Fruit fly (Drosophila melanogaster) whole organism, embryonic: ENCODE results near the gene Delta.

ENCODE experiments used
- Bdp1 ChIP-seq: fragments of 200-800 bp; sonication (Bioruptor generic); optimal IDR thresholded peaks from 3 replicates; lab custom pipeline; 2016; ENCODE audit warnings: missing biosample characterization, missing genetic modification characterization
- CG10267 ChIP-seq: fragments of 200-800 bp; sonication (Bioruptor generic); optimal IDR thresholded peaks from 2 replicates; lab custom pipeline; 2018; ENCODE audit warnings: missing biosample characterization, mild to moderate bottlenecking, missing genetic modification characterization, moderate library complexity
- CG10979 ChIP-seq: fragments of 200-800 bp; sonication (Bioruptor generic); optimal IDR thresholded peaks from 2 replicates; lab custom pipeline; 2018; ENCODE audit warnings: missing biosample characterization, mild to moderate bottlenecking, missing genetic modification characterization, moderate library complexity
- CG11504 ChIP-seq: fragments of 200-800 bp; sonication (Bioruptor generic); optimal IDR thresholded peaks from 3 replicates; lab custom pipeline; 2019; ENCODE audit warnings: missing biosample characterization, mild to moderate bottlenecking, missing genetic modification characterization, moderate library complexity
- CG13775 ChIP-seq: fragments of 200-800 bp; sonication (Bioruptor generic); optimal IDR thresholded peaks from 3 replicates; lab custom pipeline; 2017; ENCODE audit warnings: missing biosample characterization, mild to moderate bottlenecking, missing genetic modification characterization
- CG14667 ChIP-seq: fragments of 200-800 bp; sonication (Bioruptor generic); IDR thresholded peaks from 2 replicates; pipeline ENCODE4 v1.3.6; 2022; ENCODE audit warnings: missing biosample characterization, missing genetic modification characterization
- CG1529 ChIP-seq: fragments of 200-800 bp; sonication (Bioruptor generic); optimal IDR thresholded peaks from 3 replicates; lab custom pipeline; 2018; ENCODE audit warnings: missing biosample characterization, missing genetic modification characterization
- CG16815 ChIP-seq: fragments of 200-800 bp; sonication (Bioruptor generic); optimal IDR thresholded peaks from 3 replicates; lab custom pipeline; 2017; ENCODE audit warnings: missing biosample characterization, mild to moderate bottlenecking, missing genetic modification characterization
- CG17328 ChIP-seq: fragments of 200-800 bp; sonication (Bioruptor generic); IDR thresholded peaks from 2 replicates; pipeline ENCODE4 v1.3.6; 2022; ENCODE audit warnings: missing biosample characterization, missing genetic modification characterization
- CG17361 ChIP-seq: fragments of 200-800 bp; sonication (Bioruptor generic); IDR thresholded peaks from 3 replicates; pipeline ENCODE4 v1.3.6; 2022; ENCODE audit warnings: missing biosample characterization, missing genetic modification characterization
- CG17385 ChIP-seq: fragments of 200-800 bp; sonication (Bioruptor generic); optimal IDR thresholded peaks from 3 replicates; lab custom pipeline; 2018; ENCODE audit warnings: missing biosample characterization, mild to moderate bottlenecking, missing genetic modification characterization
- CG17829 ChIP-seq: fragments of 200-800 bp; optimal IDR thresholded peaks from 2 replicates; lab custom pipeline; 2019; ENCODE audit warnings: missing biosample characterization, mild to moderate bottlenecking, missing genetic modification characterization, moderate library complexity
- CG18262 ChIP-seq: fragments of 200-800 bp; optimal IDR thresholded peaks from 3 replicates; lab custom pipeline; 2019; ENCODE audit warnings: missing biosample characterization, mild to moderate bottlenecking, missing genetic modification characterization, moderate library complexity
- CG2202 ChIP-seq: fragments of 200-800 bp; sonication (Bioruptor generic); optimal IDR thresholded peaks from 2 replicates; lab custom pipeline; 2018; ENCODE audit warnings: missing biosample characterization, mild to moderate bottlenecking, missing genetic modification characterization
- CG2712 ChIP-seq: fragments of 200-800 bp; optimal IDR thresholded peaks from 3 replicates; lab custom pipeline; 2019; ENCODE audit warnings: missing biosample characterization, mild to moderate bottlenecking, missing genetic modification characterization, moderate library complexity
- CG31441 ChIP-seq: fragments of 200-800 bp; sonication (Bioruptor generic); IDR thresholded peaks from 2 replicates; pipeline ENCODE4 v1.3.6; 2022; ENCODE audit warnings: missing biosample characterization, missing genetic modification characterization
- CG32772 ChIP-seq: fragments of 200-800 bp; sonication (Bioruptor generic); IDR thresholded peaks from 2 replicates; pipeline ENCODE4 v1.3.6; 2022; ENCODE audit warnings: missing biosample characterization, missing genetic modification characterization
- CG3407 ChIP-seq: fragments of 200-800 bp; sonication (Bioruptor generic); optimal IDR thresholded peaks from 2 replicates; lab custom pipeline; 2018; ENCODE audit warnings: missing biosample characterization, mild to moderate bottlenecking, missing genetic modification characterization
- CG6254 ChIP-seq: fragments of 200-800 bp; sonication (Bioruptor generic); optimal IDR thresholded peaks from 3 replicates; lab custom pipeline; 2017; ENCODE audit warnings: mild to moderate bottlenecking, missing biosample characterization, missing genetic modification reagents, missing genetic modification characterization
- CG7839 ChIP-seq: fragments of 200-800 bp; sonication (Bioruptor generic); optimal IDR thresholded peaks from 3 replicates; lab custom pipeline; 2018; ENCODE audit warnings: missing biosample characterization, mild to moderate bottlenecking, missing genetic modification characterization, moderate library complexity
- CG8388 ChIP-seq: fragments of 200-800 bp; sonication (Bioruptor generic); optimal IDR thresholded peaks from 2 replicates; lab custom pipeline; 2019; ENCODE audit warnings: missing biosample characterization, mild to moderate bottlenecking, missing genetic modification characterization, moderate library complexity
- CG9727 ChIP-seq: fragments of 200-800 bp; sonication (Bioruptor generic); optimal IDR thresholded peaks from 3 replicates; lab custom pipeline; 2017; ENCODE audit warnings: missing biosample characterization, mild to moderate bottlenecking, missing genetic modification characterization
- Camta ChIP-seq: fragments of 200-800 bp; sonication (Bioruptor generic); optimal IDR thresholded peaks from 2 replicates; lab custom pipeline; 2016; ENCODE audit warnings: missing biosample characterization, missing genetic modification characterization
- D19A ChIP-seq: fragments of 200-800 bp; optimal IDR thresholded peaks from 3 replicates; lab custom pipeline; 2019; ENCODE audit warnings: missing biosample characterization, mild to moderate bottlenecking, missing genetic modification characterization, moderate library complexity
- Drgx ChIP-seq: fragments of 200-800 bp; sonication (Bioruptor generic); IDR thresholded peaks from 2 replicates; pipeline ENCODE4 v1.3.6; 2022; ENCODE audit warnings: missing biosample characterization, missing genetic modification characterization
- E2f1 ChIP-seq: fragments of 200-800 bp; sonication (Bioruptor generic); IDR thresholded peaks from 2 replicates; pipeline ENCODE4 v1.3.6; 2022; ENCODE audit warnings: missing biosample characterization, missing genetic modification characterization
- Fer1 ChIP-seq: fragments of 200-800 bp; sonication (Bioruptor generic); optimal IDR thresholded peaks from 2 replicates; lab custom pipeline; 2017; ENCODE audit warnings: missing biosample characterization, mild to moderate bottlenecking, missing genetic modification characterization
- Gsc ChIP-seq: fragments of 200-800 bp; sonication (Bioruptor generic); IDR thresholded peaks from 2 replicates; pipeline ENCODE4 v1.3.6; 2022; ENCODE audit warnings: missing biosample characterization, missing genetic modification characterization
- Max ChIP-seq: fragments of 200-800 bp; sonication (Bioruptor generic); optimal IDR thresholded peaks from 2 replicates; lab custom pipeline; 2016; ENCODE audit warnings: missing biosample characterization, mild to moderate bottlenecking, missing genetic modification characterization
- Med ChIP-seq: fragments of 200-800 bp; sonication (Bioruptor generic); peaks from one replicate; lab custom pipeline; 2016; ENCODE audit warnings: missing biosample characterization, missing genetic modification characterization, mild to moderate bottlenecking, inconsistent platforms, moderate library complexity
- NC2β ChIP-seq: fragments of 200-800 bp; sonication (Bioruptor generic); optimal IDR thresholded peaks from 2 replicates; lab custom pipeline; 2016; ENCODE audit warnings: missing biosample characterization, missing genetic modification characterization
- Sox102F ChIP-seq: fragments of 200-800 bp; sonication (Bioruptor generic); optimal IDR thresholded peaks from 2 replicates; lab custom pipeline; 2018; ENCODE audit warnings: missing biosample characterization, mild to moderate bottlenecking, missing genetic modification characterization, moderate library complexity
- Ssrp ChIP-seq: fragments of 200-800 bp; sonication (Bioruptor generic); optimal IDR thresholded peaks from 2 replicates; lab custom pipeline; 2018; ENCODE audit warnings: missing biosample characterization, mild to moderate bottlenecking, missing genetic modification characterization, moderate library complexity
- Usf ChIP-seq: fragments of 200-800 bp; sonication (Bioruptor generic); optimal IDR thresholded peaks from 2 replicates; lab custom pipeline; 2017; ENCODE audit warnings: missing genotype, missing biosample characterization, missing genetic modification characterization
- az2 ChIP-seq: fragments of 200-800 bp; sonication (Bioruptor generic); optimal IDR thresholded peaks from 3 replicates; lab custom pipeline; 2016; ENCODE audit warnings: missing biosample characterization, missing genetic modification characterization
- bbx ChIP-seq: fragments of 200-800 bp; sonication (Bioruptor generic); IDR thresholded peaks from 2 replicates; pipeline ENCODE4 v1.3.6; 2022; ENCODE audit warnings: missing biosample characterization, missing genetic modification characterization; ENCODE audit not compliant: partially characterized antibody
- bsh ChIP-seq, 2 experiments: fragments of 200-800 bp; sonication (Bioruptor generic); optimal IDR thresholded peaks; 2 replicates each; lab custom pipeline; 2017 to 2018; ENCODE audit warnings: mild to moderate bottlenecking in 2 of 2, missing biosample characterization in 2 of 2, missing genetic modification characterization in 2 of 2, moderate library complexity in 1 of 2
- croc ChIP-seq: fragments of 200-800 bp; sonication (Bioruptor generic); conservative IDR thresholded peaks from 3 replicates; pipeline ENCODE4 v1.3.6; 2022; ENCODE audit warnings: missing biosample characterization, missing genetic modification characterization
- dm ChIP-seq: fragments of 200-800 bp; sonication (Bioruptor generic); optimal IDR thresholded peaks from 3 replicates; lab custom pipeline; 2016; ENCODE audit warnings: missing biosample characterization, missing genetic modification characterization
- gem ChIP-seq: fragments of 200-800 bp; sonication (Bioruptor generic); optimal IDR thresholded peaks from 2 replicates; lab custom pipeline; 2019; ENCODE audit warnings: missing biosample characterization, mild to moderate bottlenecking, missing genetic modification characterization, moderate library complexity
- grau ChIP-seq: fragments of 200-800 bp; optimal IDR thresholded peaks from 3 replicates; lab custom pipeline; 2019; ENCODE audit warnings: missing biosample characterization, mild to moderate bottlenecking, missing genetic modification characterization, moderate library complexity
- gsb-n ChIP-seq: fragments of 200-800 bp; sonication (Bioruptor generic); optimal IDR thresholded peaks from 3 replicates; lab custom pipeline; 2018; ENCODE audit warnings: missing biosample characterization, mild to moderate bottlenecking, missing genetic modification characterization
- kni ChIP-seq: fragments of 200-800 bp; sonication (Bioruptor generic); optimal IDR thresholded peaks from 3 replicates; lab custom pipeline; 2017; ENCODE audit warnings: mild to moderate bottlenecking, missing biosample characterization, missing genetic modification reagents, missing genetic modification characterization
- lola ChIP-seq, 3 experiments: fragments of >200 bp in 2 of 3; fragments of 200-800 bp in 1 of 3; sonication (Bioruptor generic) in 1 of 3; optimal IDR thresholded peaks; 2 replicates each; lab custom pipeline; 2017 to 2019; ENCODE audit warnings: missing biosample characterization in 3 of 3, missing genetic modification characterization in 3 of 3, mild to moderate bottlenecking in 1 of 3, moderate library complexity in 1 of 3
- luna ChIP-seq: fragments of 200-800 bp; sonication (Bioruptor generic); optimal IDR thresholded peaks from 2 replicates; lab custom pipeline; 2016; ENCODE audit warnings: missing biosample characterization, missing genetic modification characterization
- nmo ChIP-seq: fragments of 200-800 bp; sonication (Bioruptor generic); optimal IDR thresholded peaks from 2 replicates; lab custom pipeline; 2018; ENCODE audit warnings: missing biosample characterization, mild to moderate bottlenecking, missing genetic modification characterization, moderate library complexity
- phol ChIP-seq: fragments of 200-800 bp; sonication (Bioruptor generic); optimal IDR thresholded peaks from 3 replicates; lab custom pipeline; 2018; ENCODE audit warnings: missing biosample characterization, mild to moderate bottlenecking, missing genetic modification characterization, moderate library complexity
- ranshi ChIP-seq: fragments of 200-800 bp; sonication (Bioruptor generic); IDR thresholded peaks from 2 replicates; pipeline ENCODE4 v1.3.6; 2022; ENCODE audit warnings: missing biosample characterization, missing genetic modification characterization
- sc ChIP-seq, 3 experiments: fragments of >200 bp in 2 of 3; fragments of 200-800 bp in 1 of 3; sonication (Bioruptor generic) in 1 of 3; optimal IDR thresholded peaks; 2 replicates in 2 of 3; 3 replicates in 1 of 3; lab custom pipeline; 2017; ENCODE audit warnings: mild to moderate bottlenecking in 1 of 3, missing biosample characterization in 1 of 3, missing genetic modification characterization in 1 of 3, missing genetic modification reagents in 1 of 3
- sens ChIP-seq: fragments of 200-800 bp; sonication (Bioruptor generic); peaks from one replicate; lab custom pipeline; 2016; ENCODE audit warnings: missing biosample characterization, missing genetic modification characterization

The Delta gene

dm6 chr3R:19274028-19274427 lies 52.0 kb downstream of the Delta start (continued):
- TF ChIP-seq dm (GFP tag; lab: Kevin White, UChicago) (no peak), Fer1 (GFP tag; lab: Kevin White, UChicago) (no peak), Drgx (GFP tag; lab: Robert Waterston, UW) (peak; percentile 67), CG9727 (GFP tag; lab: Kevin White, UChicago) (peak; percentile 50), CG14667 (GFP tag; lab: Robert Waterston, UW) (no peak), D19A (tag; lab: Kevin White, UChicago) (peak; percentile 40), CG3407 (GFP tag; lab: Kevin White, UChicago) (peak; percentile 7), Ssrp (tag; lab: Kevin White, UChicago) (peak; percentile 40), CG17328 (GFP tag; lab: Robert Waterston, UW) (peak; percentile 36; the same call in 1 of the 2 replicates), CG8388 (GFP tag; lab: Kevin White, UChicago) (peak; percentile 27), CG17361 (GFP tag; lab: Robert Waterston, UW) (peak; percentile 56; the same call in 2 of the 3 replicates), luna (GFP tag; lab: Kevin White, UChicago) (no peak), ranshi (GFP tag; lab: Robert Waterston, UW) (no peak), Max (GFP tag; lab: Kevin White, UChicago) (no peak), NC2β (GFP tag; lab: Kevin White, UChicago) (no peak), CG6254 (GFP tag; lab: Kevin White, UChicago) (peak; percentile 8), Bdp1 (no peak), gem (tag; lab: Kevin White, UChicago) (peak; percentile 57), CG10267 (tag; lab: Kevin White, UChicago) (peak; percentile 32), CG7839 (peak; percentile 37), CG17385 (GFP tag; lab: Kevin White, UChicago) (peak; percentile 24), CG18262 (tag; lab: Kevin White, UChicago) (peak; percentile 69), Gsc (GFP tag; lab: Robert Waterston, UW) (no peak), Usf (GFP tag; lab: Kevin White, UChicago) (no peak), CG11504 (tag; lab: Kevin White, UChicago) (peak; percentile 40), CG2202 (tag; lab: Kevin White, UChicago) (peak; percentile 27), CG10979 (tag; lab: Kevin White, UChicago) (peak; percentile 59), CG31441 (GFP tag; lab: Robert Waterston, UW) (peak; percentile 32; the same call in 1 of the 2 replicates), CG16815 (GFP tag; lab: Kevin White, UChicago) (peak; percentile 39), croc (GFP tag; lab: Robert Waterston, UW) (no peak), Sox102F (GFP tag; lab: Kevin White, UChicago) (peak; percentile 40), sc (optimal IDR thresholded peaks at IDR 0.05; lab: Kevin White, UChicago) (no peak), sc (GFP tag; optimal IDR thresholded peaks at IDR 0.05; lab: Kevin White, UChicago) (peak; percentile 15), CG17829 (tag; lab: Kevin White, UChicago) (peak; percentile 25), CG1529 (GFP tag; lab: Kevin White, UChicago) (peak; percentile 36), kni (no peak), Camta (no peak), grau (tag; lab: Kevin White, UChicago) (peak; percentile 34), lola (GFP tag; optimal IDR thresholded peaks at IDR 0.05; lab: Kevin White, UChicago) (peak in 1 of 3 experiments; percentile 72), phol (tag; lab: Kevin White, UChicago) (peak; percentile 61), bsh (GFP tag; optimal IDR thresholded peaks at IDR 0.05; lab: Kevin White, UChicago) (peak; percentile 56 to 59), az2 (GFP tag; lab: Kevin White, UChicago) (peak; percentile 19), bbx (GFP tag; lab: Robert Waterston, UW) (no peak), Med (GFP tag; lab: Kevin White, UChicago) (no peak), sens (GFP tag; lab: Kevin White, UChicago) (peak; percentile 77), E2f1 (GFP tag; lab: Robert Waterston, UW) (0 out of 2 replicates have a peak, but pooled peaks have one; percentile 10), nmo (peak; percentile 65), CG32772 (GFP tag; lab: Robert Waterston, UW) (no peak), CG2712 (tag; lab: Kevin White, UChicago) (peak; percentile 60), gsb-n (tag; lab: Kevin White, UChicago) (peak; percentile 32), CG13775 (GFP tag; lab: Kevin White, UChicago) (peak; percentile 10)
